Worm (Caenorhabditis elegans): Measurements from ENCODE around the gene T01C4.8.

ce11 chrV:7159391-7159790, 30.0 kb upstream of the T01C4.8 start, which contains the start of gene str-204:
- TF ChIP-seq lsy-2 (tag; optimal IDR thresholded peaks at IDR 0.05) (no peak), blmp-1 (tag; optimal IDR thresholded peaks at IDR 0.05) (no peak), bed-3 (GFP tag; optimal IDR thresholded peaks at IDR 0.05) (no peak), M03D4.4 (tag; optimal IDR thresholded peaks at IDR 0.05) (no peak), elt-3 (tag; optimal IDR thresholded peaks at IDR 0.05) (no peak), ceh-43 (GFP tag; optimal IDR thresholded peaks at IDR 0.05) (no peak), elt-1 (tag; optimal IDR thresholded peaks at IDR 0.05; ENCODE audit: borderline replicate concordance, insufficient read depth) (no peak), mep-1 (tag; optimal IDR thresholded peaks at IDR 0.05) (no peak), nhr-12 (tag; optimal IDR thresholded peaks at IDR 0.05) (no peak)
